Fruit fly (Drosophila melanogaster) whole organism, embryonic: Measurements from ENCODE around the gene CG13250.

Experiments used
- CG10959 ChIP-seq: fragments of 200-800 bp; sonication (Bioruptor generic); IDR thresholded peaks from 2 replicates; pipeline ENCODE4 v1.3.6; 2022; ENCODE audit warnings: missing biosample characterization, missing genetic modification characterization
- CG10979 ChIP-seq: fragments of 200-800 bp; sonication (Bioruptor generic); optimal IDR thresholded peaks from 2 replicates; lab custom pipeline; 2018; ENCODE audit warnings: missing biosample characterization, mild to moderate bottlenecking, missing genetic modification characterization, moderate library complexity
- CG12219 ChIP-seq: fragments of 200-800 bp; sonication (Bioruptor generic); optimal IDR thresholded peaks from 3 replicates; lab custom pipeline; 2018; ENCODE audit warnings: missing biosample characterization, mild to moderate bottlenecking, missing genetic modification characterization
- CG13287 ChIP-seq: fragments of 200-800 bp; sonication (Bioruptor generic); IDR thresholded peaks from 2 replicates; pipeline ENCODE4 v1.3.6; 2022; ENCODE audit warnings: missing biosample characterization, missing genetic modification characterization; ENCODE audit not compliant: partially characterized antibody
- CG15479 ChIP-seq: fragments of 200-800 bp; sonication (Bioruptor generic); optimal IDR thresholded peaks from 3 replicates; lab custom pipeline; 2019; ENCODE audit warnings: missing biosample characterization, mild to moderate bottlenecking, missing genetic modification characterization, moderate library complexity
- CG1603 ChIP-seq: fragments of 200-800 bp; sonication (Bioruptor generic); optimal IDR thresholded peaks from 2 replicates; lab custom pipeline; 2019; ENCODE audit warnings: missing biosample characterization, mild to moderate bottlenecking, missing genetic modification characterization, moderate library complexity
- CG16779 ChIP-seq: fragments of 200-800 bp; sonication (Bioruptor generic); IDR thresholded peaks from 2 replicates; pipeline ENCODE4 v1.3.6; 2022; ENCODE audit warnings: missing biosample characterization, missing genetic modification characterization
- CG17802 ChIP-seq: fragments of 200-800 bp; sonication (Bioruptor generic); optimal IDR thresholded peaks from 2 replicates; lab custom pipeline; 2018; ENCODE audit warnings: missing biosample characterization, mild to moderate bottlenecking, missing genetic modification characterization, moderate library complexity
- CG2120 ChIP-seq: fragments of 200-800 bp; sonication (Bioruptor generic); optimal IDR thresholded peaks from 3 replicates; lab custom pipeline; 2016; ENCODE audit warnings: missing biosample characterization, missing genetic modification characterization
- CG30020 ChIP-seq: fragments of 200-800 bp; optimal IDR thresholded peaks from 2 replicates; lab custom pipeline; 2019; ENCODE audit warnings: missing biosample characterization, mild to moderate bottlenecking, missing genetic modification characterization, moderate library complexity
- CG31388 ChIP-seq: fragments of 200-800 bp; sonication (Bioruptor generic); optimal IDR thresholded peaks from 2 replicates; lab custom pipeline; 2016; ENCODE audit warnings: missing biosample characterization, missing genetic modification characterization
- CG32532 ChIP-seq: fragments of 200-800 bp; sonication (Bioruptor generic); IDR thresholded peaks from 2 replicates; pipeline ENCODE4 v1.3.6; 2022; ENCODE audit warnings: missing biosample characterization, missing genetic modification characterization
- CG3838 ChIP-seq: fragments of 200-800 bp; sonication (Bioruptor generic); optimal IDR thresholded peaks from 3 replicates; lab custom pipeline; 2016; ENCODE audit warnings: missing biosample characterization, missing genetic modification characterization
- CG4328 ChIP-seq: fragments of 200-800 bp; sonication (Bioruptor generic); optimal IDR thresholded peaks from 3 replicates; lab custom pipeline; 2017; ENCODE audit warnings: missing biosample characterization, missing genetic modification reagents, missing genetic modification characterization
- CG4707 ChIP-seq: fragments of 200-800 bp; sonication (Bioruptor generic); optimal IDR thresholded peaks from 2 replicates; lab custom pipeline; 2018; ENCODE audit warnings: missing biosample characterization, mild to moderate bottlenecking, missing genetic modification characterization, moderate library complexity
- CG5245 ChIP-seq: fragments of 200-800 bp; sonication (Bioruptor generic); optimal IDR thresholded peaks from 3 replicates; lab custom pipeline; 2016; ENCODE audit warnings: missing biosample characterization, missing genetic modification characterization
- CG6175 ChIP-seq: fragments of 200-800 bp; sonication (Bioruptor generic); IDR thresholded peaks from 3 replicates; pipeline ENCODE4 v1.3.6; 2022; ENCODE audit warnings: missing biosample characterization, missing genetic modification characterization
- CG6272 ChIP-seq: fragments of 200-800 bp; sonication (Bioruptor generic); IDR thresholded peaks from 2 replicates; pipeline ENCODE4 v1.3.6; 2022; ENCODE audit warnings: missing biosample characterization, missing genetic modification characterization
- CG6854 ChIP-seq: fragments of 200-800 bp; sonication (Bioruptor generic); optimal IDR thresholded peaks from 3 replicates; lab custom pipeline; 2017; ENCODE audit warnings: missing biosample characterization, mild to moderate bottlenecking, missing genetic modification characterization
- CG7357 ChIP-seq: fragments of 200-800 bp; sonication (Bioruptor generic); IDR thresholded peaks from 3 replicates; pipeline ENCODE4 v1.3.6; 2022; ENCODE audit warnings: missing biosample characterization, missing genetic modification characterization
- CG7556 ChIP-seq: fragments of 200-800 bp; sonication (Bioruptor generic); optimal IDR thresholded peaks from 2 replicates; lab custom pipeline; 2017; ENCODE audit warnings: missing biosample characterization, mild to moderate bottlenecking, missing genetic modification characterization
- CG8089 ChIP-seq: fragments of 200-800 bp; sonication (Bioruptor generic); optimal IDR thresholded peaks from 3 replicates; lab custom pipeline; 2016; ENCODE audit warnings: missing biosample characterization, missing genetic modification characterization
- CHES-1-like ChIP-seq: fragments of 200-800 bp; sonication (Bioruptor generic); optimal IDR thresholded peaks from 2 replicates; lab custom pipeline; 2016; ENCODE audit warnings: missing biosample characterization, missing genetic modification characterization
- D19B ChIP-seq: fragments of 200-800 bp; sonication (Bioruptor generic); optimal IDR thresholded peaks from 2 replicates; lab custom pipeline; 2017; ENCODE audit warnings: missing biosample characterization, mild to moderate bottlenecking, missing genetic modification characterization
- Dad ChIP-seq: fragments of 200-800 bp; sonication (Bioruptor generic); optimal IDR thresholded peaks from 3 replicates; lab custom pipeline; 2016; ENCODE audit warnings: missing biosample characterization, missing genetic modification characterization
- Ets65A ChIP-seq: fragments of 200-800 bp; sonication (Bioruptor generic); peaks from one replicate; lab custom pipeline; 2016; ENCODE audit warnings: missing biosample characterization, missing genetic modification characterization
- HLH54F ChIP-seq: fragments of 200-800 bp; sonication (Bioruptor generic); optimal IDR thresholded peaks from 3 replicates; lab custom pipeline; 2016; ENCODE audit warnings: missing biosample characterization, missing genetic modification characterization
- Meics ChIP-seq: fragments of 200-800 bp; sonication (Bioruptor generic); optimal IDR thresholded peaks from 2 replicates; lab custom pipeline; 2017; ENCODE audit warnings: missing biosample characterization, mild to moderate bottlenecking, missing genetic modification characterization
- Opbp ChIP-seq: fragments of 200-800 bp; sonication (Bioruptor generic); IDR thresholded peaks from 3 replicates; pipeline ENCODE4 v1.3.6; 2022; ENCODE audit warnings: missing biosample characterization, missing genetic modification characterization; ENCODE audit not compliant: partially characterized antibody
- ash1 ChIP-seq: fragments of 200-800 bp; sonication (Bioruptor generic); optimal IDR thresholded peaks from 2 replicates; lab custom pipeline; 2018; ENCODE audit warnings: missing biosample characterization, mild to moderate bottlenecking, missing genetic modification characterization
- danr ChIP-seq: fragments of 200-800 bp; sonication (Bioruptor generic); IDR thresholded peaks from 2 replicates; pipeline ENCODE4 v1.3.6; 2022; ENCODE audit warnings: missing biosample characterization, missing genetic modification characterization
- dati ChIP-seq: fragments of 200-800 bp; sonication (Bioruptor generic); IDR thresholded peaks from 2 replicates; pipeline ENCODE4 v1.3.6; 2022; ENCODE audit warnings: missing biosample characterization, missing genetic modification characterization
- dm ChIP-seq: fragments of 200-800 bp; sonication (Bioruptor generic); optimal IDR thresholded peaks from 3 replicates; lab custom pipeline; 2016; ENCODE audit warnings: missing biosample characterization, missing genetic modification characterization
- dmrt11E ChIP-seq: fragments of 200-800 bp; sonication (Bioruptor generic); optimal IDR thresholded peaks from 3 replicates; lab custom pipeline; 2018; ENCODE audit warnings: missing biosample characterization, mild to moderate bottlenecking, missing genetic modification characterization, moderate library complexity
- dpn ChIP-seq, 2 experiments: fragments of 200-800 bp; sonication (Bioruptor generic); optimal IDR thresholded peaks; 3 replicates each; lab custom pipeline; 2016; ENCODE audit warnings: missing biosample characterization in 2 of 2, missing genetic modification characterization in 2 of 2
- ewg ChIP-seq: fragments of 200-800 bp; sonication (Bioruptor generic); optimal IDR thresholded peaks from 3 replicates; lab custom pipeline; 2017; ENCODE audit warnings: mild to moderate bottlenecking, missing biosample characterization, missing genetic modification reagents, missing genetic modification characterization
- fd64A ChIP-seq: fragments of 200-800 bp; sonication (Bioruptor generic); optimal IDR thresholded peaks from 3 replicates; lab custom pipeline; 2018; ENCODE audit warnings: missing biosample characterization, mild to moderate bottlenecking, missing genetic modification characterization
- ftz-f1 ChIP-seq: fragments of 200-800 bp; sonication (Bioruptor generic); optimal IDR thresholded peaks from 2 replicates; lab custom pipeline; 2016; ENCODE audit warnings: missing biosample characterization, missing genetic modification characterization
- gcm ChIP-seq: fragments of 200-800 bp; sonication (Bioruptor generic); optimal IDR thresholded peaks from 2 replicates; lab custom pipeline; 2019; ENCODE audit warnings: missing biosample characterization, mild to moderate bottlenecking, missing genetic modification characterization, moderate library complexity
- hkb ChIP-seq, 2 experiments: fragments of 200-800 bp in 1 of 2; fragments of >200 bp in 1 of 2; sonication (Bioruptor generic) in 1 of 2; IDR thresholded peaks in 1 of 2; optimal IDR thresholded peaks in 1 of 2; 2 replicates each; pipeline versions ENCODE4 v1.3.6 to Lab custom; 2017 to 2022; ENCODE audit warnings: missing biosample characterization in 1 of 2, missing genetic modification characterization in 1 of 2
- jumu ChIP-seq: fragments of 200-800 bp; sonication (Bioruptor generic); optimal IDR thresholded peaks from 3 replicates; lab custom pipeline; 2016; ENCODE audit warnings: missing biosample characterization, missing genetic modification characterization
- kni ChIP-seq: fragments of 200-800 bp; sonication (Bioruptor generic); optimal IDR thresholded peaks from 3 replicates; lab custom pipeline; 2017; ENCODE audit warnings: mild to moderate bottlenecking, missing biosample characterization, missing genetic modification reagents, missing genetic modification characterization
- knrl ChIP-seq: fragments of 200-800 bp; sonication (Bioruptor generic); IDR thresholded peaks from 3 replicates; pipeline ENCODE4 v1.3.6; 2022; ENCODE audit warnings: missing biosample characterization, missing genetic modification characterization; ENCODE audit not compliant: partially characterized antibody
- lbe ChIP-seq: fragments of 200-800 bp; sonication (Bioruptor generic); optimal IDR thresholded peaks from 2 replicates; lab custom pipeline; 2016; ENCODE audit warnings: missing biosample characterization, mild to moderate bottlenecking, missing genetic modification characterization
- lola ChIP-seq, 3 experiments: fragments of >200 bp in 2 of 3; fragments of 200-800 bp in 1 of 3; sonication (Bioruptor generic) in 1 of 3; optimal IDR thresholded peaks; 2 replicates each; lab custom pipeline; 2017 to 2019; ENCODE audit warnings: missing biosample characterization in 3 of 3, missing genetic modification characterization in 3 of 3, mild to moderate bottlenecking in 1 of 3, moderate library complexity in 1 of 3
- luna ChIP-seq: fragments of 200-800 bp; sonication (Bioruptor generic); optimal IDR thresholded peaks from 2 replicates; lab custom pipeline; 2016; ENCODE audit warnings: missing biosample characterization, missing genetic modification characterization
- otp ChIP-seq: fragments of 200-800 bp; sonication (Bioruptor generic); IDR thresholded peaks from 3 replicates; pipeline ENCODE4, ENCODE4 v1.3.6; 2022; ENCODE audit warnings: missing biosample characterization, missing genetic modification characterization
- repo ChIP-seq: fragments of 200-800 bp; sonication (Bioruptor generic); optimal IDR thresholded peaks from 2 replicates; lab custom pipeline; 2016; ENCODE audit warnings: missing biosample characterization, missing genetic modification characterization
- shn ChIP-seq: fragments of 200-800 bp; sonication (Bioruptor generic); optimal IDR thresholded peaks from 3 replicates; lab custom pipeline; 2016; ENCODE audit warnings: missing biosample characterization, missing genetic modification characterization
- tgo ChIP-seq: fragments of 200-800 bp; sonication (Bioruptor generic); IDR thresholded peaks from 3 replicates; pipeline ENCODE4 v1.3.6; 2022; ENCODE audit warnings: missing biosample characterization, missing genetic modification characterization

The CG13250 gene

dm6 chr3L:20518805-20519503 lies 14.6 kb upstream of the CG13250 start, which contains the start of gene BNIP3 (continued):
- TF ChIP-seq CG10959 (no peak), ftz-f1 (GFP tag; lab: Kevin White, UChicago) (no peak), Ets65A (GFP tag; lab: Kevin White, UChicago) (no peak), lola (GFP tag; optimal IDR thresholded peaks at IDR 0.05; lab: Kevin White, UChicago) (no peak), lbe (peak; percentile 12), CG5245 (no peak), tgo (no peak), CG15479 (GFP tag; lab: Kevin White, UChicago) (no peak), otp (GFP tag; lab: Robert Waterston, UW) (no peak), dmrt11E (tag; lab: Kevin White, UChicago) (no peak), dati (GFP tag; lab: Robert Waterston, UW) (no peak), shn (GFP tag; lab: Kevin White, UChicago) (no peak), ewg (no peak), CG4707 (GFP tag; lab: Kevin White, UChicago) (no peak), CG6175 (GFP tag; lab: Robert Waterston, UW) (no peak), D19B (GFP tag; lab: Kevin White, UChicago) (no peak), danr (GFP tag; lab: Robert Waterston, UW) (no peak), jumu (GFP tag; lab: Kevin White, UChicago) (no peak), luna (GFP tag; lab: Kevin White, UChicago) (no peak), dpn (GFP tag; optimal IDR thresholded peaks at IDR 0.05; lab: Kevin White, UChicago) (no peak), fd64A (no peak), CG7556 (GFP tag; lab: Kevin White, UChicago) (no peak), ash1 (GFP tag; lab: Kevin White, UChicago) (no peak), gcm (no peak), hkb (optimal IDR thresholded peaks at IDR 0.05; lab: Kevin White, UChicago) (peak; percentile 34), hkb (GFP tag; IDR thresholded peaks at IDR 0.05; lab: Robert Waterston, UW) (no peak), dm (GFP tag; lab: Kevin White, UChicago) (no peak), CG6854 (GFP tag; lab: Kevin White, UChicago) (no peak), knrl (GFP tag; lab: Robert Waterston, UW) (no peak), CG12219 (GFP tag; lab: Kevin White, UChicago) (no peak), CG10979 (tag; lab: Kevin White, UChicago) (no peak), CG4328 (GFP tag; lab: Kevin White, UChicago) (no peak), repo (GFP tag; lab: Kevin White, UChicago) (no peak), CG13287 (GFP tag; lab: Robert Waterston, UW) (no peak; the same call in 1 of the 2 replicates), HLH54F (GFP tag; lab: Kevin White, UChicago) (no peak), Opbp (GFP tag; lab: Robert Waterston, UW) (peak; percentile 38; the same call in 2 of the 3 replicates), CG6272 (GFP tag; lab: Robert Waterston, UW) (no peak), CG17802 (no peak), CG31388 (GFP tag; lab: Kevin White, UChicago) (no peak), CG1603 (peak; percentile 61), CG8089 (GFP tag; lab: Kevin White, UChicago) (no peak), CG30020 (no peak), Dad (GFP tag; lab: Kevin White, UChicago) (no peak), CG2120 (GFP tag; lab: Kevin White, UChicago) (no peak), kni (GFP tag; lab: Kevin White, UChicago) (peak; percentile 5), CG32532 (no peak), Meics (no peak), CG3838 (GFP tag; lab: Kevin White, UChicago) (no peak), CG16779 (GFP tag; lab: Robert Waterston, UW) (no peak), CHES-1-like (GFP tag; lab: Kevin White, UChicago) (no peak), CG7357 (no peak)
